Fruit fly (Drosophila melanogaster) Kc167 (cell line): Measurements from ENCODE around the gene Mpc1.

Experiments
- Myc ChIP-seq: fragments of >200 bp; optimal IDR thresholded peaks from 2 replicates; lab custom pipeline; 2017; ENCODE audit warnings: missing external identifiers
- Sin3A ChIP-seq: fragments of >200 bp; optimal IDR thresholded peaks from 2 replicates; lab custom pipeline; 2018; ENCODE audit warnings: missing external identifiers
- h ChIP-seq: fragments of >200 bp; optimal IDR thresholded peaks from 3 replicates; lab custom pipeline; 2018; ENCODE audit warnings: missing external identifiers
- insv ChIP-seq: fragments of >200 bp; optimal IDR thresholded peaks from 3 replicates; lab custom pipeline; 2018; ENCODE audit warnings: missing external identifiers
- psq ChIP-seq: fragments of >200 bp; optimal IDR thresholded peaks from 2 replicates; lab custom pipeline; 2017; ENCODE audit warnings: missing external identifiers
- ttk ChIP-seq: sonication (Bioruptor generic); optimal IDR thresholded peaks from 2 replicates; lab custom pipeline; 2017; ENCODE audit warnings: missing external identifiers

Gene Mpc1

DNA sequence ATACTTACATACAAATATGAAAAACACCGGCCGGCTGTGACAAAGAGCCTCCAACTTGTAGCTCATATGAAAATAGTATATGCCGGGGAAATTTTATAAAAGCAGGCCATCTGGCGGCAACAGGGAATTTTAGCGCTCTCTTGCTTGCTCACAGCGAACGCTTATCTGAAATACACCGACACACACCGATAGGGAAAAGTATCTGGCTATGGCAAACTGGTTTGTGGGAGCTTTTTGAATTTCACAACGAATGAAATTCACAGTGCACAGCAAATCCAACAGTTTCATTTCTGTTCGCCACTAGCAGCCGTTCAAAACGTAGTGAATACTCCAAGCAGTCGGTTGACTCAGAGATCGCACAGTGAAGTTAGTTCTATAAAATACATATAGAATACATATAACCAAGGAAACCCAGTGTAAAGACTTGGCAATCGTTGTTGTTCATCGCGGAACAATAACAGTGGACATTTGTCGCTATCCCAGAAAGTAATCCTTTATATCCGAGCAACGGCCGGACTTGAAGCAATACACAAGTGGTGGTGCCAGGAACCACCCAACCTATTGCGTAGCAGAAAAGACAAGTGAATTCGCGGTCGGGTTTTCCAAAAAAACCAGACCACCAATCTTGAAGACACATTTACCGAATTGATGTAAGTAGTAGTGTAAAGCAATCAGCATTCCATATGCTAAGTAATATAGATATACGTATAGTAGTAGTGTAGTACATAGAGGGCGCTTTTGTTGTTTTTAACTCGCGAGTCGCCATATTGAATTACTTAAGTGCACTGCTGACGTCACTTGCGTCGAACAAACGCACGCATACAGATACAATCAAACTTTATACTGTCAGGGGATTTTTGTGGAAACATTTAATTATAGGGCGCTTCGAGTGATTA lies 10.2 kb downstream of the Mpc1 start:
- TF ChIP-seq Myc (lab: Kevin White, UChicago) = no peak
- no peak for TF ChIP-seq psq (lab: Kevin White, UChicago)
- TF ChIP-seq h (lab: Kevin White, UChicago) = no peak
- no peak for TF ChIP-seq Sin3A
- no peak for TF ChIP-seq insv (lab: Kevin White, UChicago)
- no peak for TF ChIP-seq ttk (lab: Kevin White, UChicago)

DNA sequence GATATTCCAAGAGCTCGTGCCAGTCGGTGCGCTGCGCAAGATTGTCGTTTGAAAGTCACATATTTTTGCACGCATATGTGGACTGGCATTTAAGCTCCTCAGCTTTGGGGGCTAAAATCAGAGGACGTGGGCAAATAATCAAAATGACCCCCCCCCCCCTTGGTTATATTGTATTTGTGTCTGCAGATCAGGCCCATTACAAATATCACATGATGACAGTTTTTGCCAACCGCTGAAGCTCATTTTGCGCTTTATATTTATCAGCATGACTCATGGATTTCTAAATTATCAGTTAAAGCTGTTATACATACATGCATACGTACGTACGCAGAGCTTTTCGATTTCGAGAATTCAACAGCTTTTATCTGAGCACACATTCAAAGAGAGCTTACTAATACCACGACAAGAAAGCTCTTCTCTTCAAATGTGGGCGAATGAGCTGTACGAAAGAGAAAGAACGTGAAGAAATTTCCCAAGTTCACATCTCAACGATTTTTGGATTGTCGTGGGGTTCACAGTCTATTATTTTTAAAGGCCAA lies 11.7 kb downstream of the Mpc1 start:
- TF ChIP-seq Sin3A = no peak
- no peak for TF ChIP-seq insv (lab: Kevin White, UChicago)
- no peak for TF ChIP-seq ttk (lab: Kevin White, UChicago)
- no peak for TF ChIP-seq h (lab: Kevin White, UChicago)
- TF ChIP-seq psq (lab: Kevin White, UChicago) = no peak
- TF ChIP-seq Myc (lab: Kevin White, UChicago) = no peak

- no peak for TF ChIP-seq psq (lab: Kevin White, UChicago)
These were observed 12.7 kb downstream of the Mpc1 start for dm6 chr3R:18915644-18916194.

DNA sequence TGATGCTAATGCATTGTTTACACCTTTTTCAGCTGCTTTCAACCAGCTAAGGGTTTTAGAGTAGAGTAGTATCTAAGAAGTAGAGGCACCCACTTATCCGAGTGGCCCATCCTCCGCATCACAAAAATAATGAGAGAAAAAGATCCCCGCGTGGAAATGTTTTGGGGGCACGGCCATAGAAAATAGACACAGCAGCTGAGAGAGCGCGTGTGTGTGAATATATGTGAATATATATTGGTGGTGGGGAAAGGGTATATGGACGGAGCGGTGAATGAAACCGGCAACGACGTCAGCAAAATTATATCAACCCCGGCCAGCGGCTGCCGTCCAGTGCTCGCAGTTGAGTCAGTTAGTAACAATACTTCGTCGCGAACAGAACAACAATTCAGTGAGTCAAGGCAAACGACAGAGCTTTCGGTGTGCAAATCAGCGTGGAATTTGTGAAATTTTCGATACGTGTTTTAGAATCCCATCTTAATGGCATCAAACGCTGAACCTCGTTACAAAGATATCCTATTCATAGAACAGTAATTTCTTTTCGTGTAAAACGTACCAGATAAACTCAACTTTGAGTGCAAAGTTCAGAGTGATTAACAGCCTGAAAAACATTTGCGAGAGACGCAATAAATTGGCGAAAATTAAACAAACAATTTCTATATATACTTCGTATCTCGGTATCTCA lies 13.7 kb downstream of the Mpc1 start, which contains the start of gene Xrp1:
TSS of gene Xrp1 (plus strand) at position 375 of the 682 bp plus-strand sequence.
- TF ChIP-seq Sin3A (no peak), Myc (lab: Kevin White, UChicago) (no peak), ttk (lab: Kevin White, UChicago) (no peak), psq (lab: Kevin White, UChicago) (no peak), h (lab: Kevin White, UChicago) (no peak), insv (lab: Kevin White, UChicago) (no peak)

- TF ChIP-seq insv (lab: Kevin White, UChicago) (no peak), ttk (lab: Kevin White, UChicago) (no peak), h (lab: Kevin White, UChicago) (no peak), Myc (lab: Kevin White, UChicago) (no peak), psq (lab: Kevin White, UChicago) (no peak), Sin3A (no peak)
These were observed 14.4 kb downstream of the Mpc1 start for dm6 chr3R:18913856-18914593.

DNA sequence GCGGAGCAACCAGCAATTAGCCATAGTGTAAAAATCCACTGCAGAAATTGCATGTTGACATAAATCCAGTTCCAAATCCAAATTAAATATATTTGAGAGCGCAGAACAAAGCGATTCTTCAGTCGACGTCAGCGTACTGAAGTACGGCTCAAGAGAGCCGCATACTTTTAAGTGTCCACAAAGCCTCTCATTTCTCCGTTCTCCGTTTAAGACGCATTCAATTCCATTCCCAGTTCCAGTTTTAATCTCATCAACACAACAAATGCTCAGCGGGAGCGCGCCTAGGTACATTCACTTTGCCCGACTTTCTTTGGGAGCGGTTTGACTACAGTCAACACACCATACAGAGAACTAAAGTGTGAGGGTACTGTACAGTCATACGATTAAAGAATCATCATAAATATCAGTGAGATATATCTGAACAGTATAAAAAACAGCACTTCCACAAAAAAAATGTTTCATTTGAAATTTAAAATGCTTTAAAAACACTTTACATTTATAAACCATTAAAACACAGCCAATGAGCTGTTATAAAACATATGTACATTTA lies 15.6 kb downstream of the Mpc1 start, which contains the start of gene Sgsh:
TSS of gene Sgsh (minus strand) at position 141 of the 550 bp plus-strand sequence.
- TF ChIP-seq Sin3A (no peak), Myc (lab: Kevin White, UChicago) (no peak), h (lab: Kevin White, UChicago) (no peak), psq (lab: Kevin White, UChicago) (no peak), ttk (lab: Kevin White, UChicago) (no peak), insv (lab: Kevin White, UChicago) (no peak)

dm6 chr3R:18910923-18911322 lies 17.5 kb downstream of the Mpc1 start:
- TF ChIP-seq h (lab: Kevin White, UChicago) (no peak), ttk (lab: Kevin White, UChicago) (no peak), psq (lab: Kevin White, UChicago) (no peak), Myc (lab: Kevin White, UChicago) (no peak), insv (lab: Kevin White, UChicago) (no peak), Sin3A (no peak)

- no peak for TF ChIP-seq insv (lab: Kevin White, UChicago)
- TF ChIP-seq ttk (lab: Kevin White, UChicago) = no peak
- TF ChIP-seq psq (lab: Kevin White, UChicago) = no peak
- TF ChIP-seq Sin3A = no peak
- TF ChIP-seq Myc (lab: Kevin White, UChicago) = no peak
- TF ChIP-seq h (lab: Kevin White, UChicago) = no peak
These were observed 18.1 kb downstream of the Mpc1 start for dm6 chr3R:18910336-18910735.

- no peak for TF ChIP-seq ttk (lab: Kevin White, UChicago)
- no peak for TF ChIP-seq h (lab: Kevin White, UChicago)
- TF ChIP-seq insv (lab: Kevin White, UChicago) = no peak
- TF ChIP-seq Sin3A = no peak
- TF ChIP-seq psq (lab: Kevin White, UChicago) = no peak
These were observed 22.3 kb downstream of the Mpc1 start, which contains the start of gene EndoA for dm6 chr3R:18905921-18906878. Gene EndoA, plus strand, starts transcription at chr3R:18906609.

- no peak for TF ChIP-seq Sin3A
- no peak for TF ChIP-seq Myc (lab: Kevin White, UChicago)
- TF ChIP-seq h (lab: Kevin White, UChicago) = no peak
- TF ChIP-seq ttk (lab: Kevin White, UChicago) = no peak
- TF ChIP-seq insv (lab: Kevin White, UChicago) = no peak
- TF ChIP-seq psq (lab: Kevin White, UChicago) = no peak
These were observed 22.9 kb downstream of the Mpc1 start, which contains the start of gene CG14292 for dm6 chr3R:18905555-18905920. Gene CG14292, minus strand, starts transcription at chr3R:18905655.
